Worm (Caenorhabditis elegans) whole organism, L1 larva: ENCODE data around the gene wdr-83.

Experiments used
- F16B12.6 ChIP-seq: fragments of 150-350 bp; optimal IDR thresholded peaks from 2 replicates; lab custom pipeline; 2014; ENCODE audit warnings: missing biosample characterization, missing genetic modification characterization
- ama-1 ChIP-seq: fragments of 150-350 bp; optimal IDR thresholded peaks from 2 replicates; lab custom pipeline; 2014
- ceh-82 ChIP-seq, 3 experiments: fragments of 150-350 bp in 1 of 3; sonication (generic microtip) in 2 of 3; optimal IDR thresholded peaks; 2 replicates each; lab custom pipeline; 2014 to 2017; ENCODE audit warnings: missing biosample characterization in 3 of 3, missing genetic modification characterization in 3 of 3
- ces-1 ChIP-seq: fragments of 150-350 bp; optimal IDR thresholded peaks from 2 replicates; lab custom pipeline; 2014; ENCODE audit warnings: missing biosample characterization, missing genetic modification reagents, missing genetic modification characterization
- elt-2 ChIP-seq: sonication (generic microtip); optimal IDR thresholded peaks from 2 replicates; lab custom pipeline; 2016; ENCODE audit warnings: missing genetic modification characterization, mild to moderate bottlenecking, inconsistent platforms, missing compliant biosample characterization, missing genetic modification reagents
- elt-3 ChIP-seq, 6 experiments: fragments of 150-350 bp in 1 of 6; sonication (generic microtip); optimal IDR thresholded peaks; 2 replicates each; lab custom pipeline; 2017 to 2018; ENCODE audit warnings: missing biosample characterization in 6 of 6, missing genetic modification characterization in 6 of 6, inconsistent platforms in 1 of 6
- lin-13 ChIP-seq: fragments of 150-350 bp; optimal IDR thresholded peaks from 2 replicates; lab custom pipeline; 2014; ENCODE audit warnings: missing biosample characterization, missing genetic modification reagents, missing genetic modification characterization
- nhr-77 ChIP-seq: fragments of 150-350 bp; optimal IDR thresholded peaks from 2 replicates; lab custom pipeline; 2014; ENCODE audit warnings: missing biosample characterization, missing genetic modification characterization
- snpc-4 ChIP-seq: fragments of 150-350 bp; optimal IDR thresholded peaks from 2 replicates; lab custom pipeline; 2014; ENCODE audit warnings: missing biosample characterization, missing genetic modification characterization
- tbx-2 ChIP-seq: sonication (generic microtip); optimal IDR thresholded peaks from 2 replicates; lab custom pipeline; 2016; ENCODE audit warnings: missing genetic modification characterization, missing compliant biosample characterization
- zag-1 ChIP-seq: fragments of 150-350 bp; optimal IDR thresholded peaks from 2 replicates; lab custom pipeline; 2014; ENCODE audit warnings: missing biosample characterization, missing genetic modification characterization
- ztf-4 ChIP-seq: fragments of 150-350 bp; optimal IDR thresholded peaks from 2 replicates; lab custom pipeline; 2014; ENCODE audit warnings: missing biosample characterization, missing genetic modification characterization

DNA sequence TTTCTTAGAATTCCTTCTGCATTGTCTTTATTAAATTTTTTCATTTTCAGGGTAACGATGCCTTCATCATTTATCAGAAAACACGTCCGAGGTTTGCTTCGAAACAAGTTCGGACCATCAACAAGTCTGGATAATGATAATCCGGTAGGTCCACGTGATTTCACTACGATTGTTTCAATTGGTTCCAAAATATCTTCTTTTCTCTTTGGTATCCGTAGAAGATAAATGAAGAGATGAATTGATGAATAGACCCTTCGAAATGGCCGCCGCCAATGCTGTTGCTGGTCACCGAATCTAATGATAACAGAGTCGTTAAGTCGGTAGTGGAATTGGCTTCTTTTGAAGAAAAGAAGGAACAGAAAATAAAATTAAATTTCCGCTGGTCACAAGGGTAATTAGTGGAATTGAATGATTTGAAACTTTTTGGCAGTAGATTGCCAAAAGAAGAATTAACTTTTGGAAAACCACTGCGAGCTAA lies 18.4 kb upstream of the wdr-83 start, which contains the start of gene F33G12.6:
- TF ChIP-seq zag-1 (tag; lab: Kevin White, UChicago) (no peak), tbx-2 (tag; lab: Kevin White, UChicago) (peak; percentile 38), F16B12.6 (no peak), snpc-4 (tag; lab: Kevin White, UChicago) (no peak), elt-2 (tag; lab: Kevin White, UChicago) (no peak), lin-13 (no peak), ztf-4 (tag; lab: Kevin White, UChicago) (no peak), ceh-82 (tag; optimal IDR thresholded peaks at IDR 0.05; lab: Kevin White, UChicago) (no peak), ces-1 (GFP tag; lab: Kevin White, UChicago) (no peak), elt-3 (tag; optimal IDR thresholded peaks at IDR 0.05; lab: Kevin White, UChicago) (peak in 2 of 6 experiments; percentile 19 to 46), ama-1 (lab: Kevin White, UChicago) (no peak), nhr-77 (no peak)
